Fruit fly (Drosophila melanogaster): Measurements from ENCODE around the gene CG7168.

Gene CG7168

dm6 chr3R:18245044-18245596 lies 19.2 kb upstream of the CG7168 start (continued):
- TF ChIP-seq rib (GFP tag; IDR thresholded peaks at IDR 0.05) (no peak), knrl (GFP tag; IDR thresholded peaks at IDR 0.05; ENCODE audit: partially characterized antibody) (no peak), sob (GFP tag; IDR thresholded peaks at IDR 0.05) (0 out of 2 replicates have a peak, but pooled peaks have one; percentile 6), tin (GFP tag; optimal IDR thresholded peaks at IDR 0.05) (no peak), luna (GFP tag; optimal IDR thresholded peaks at IDR 0.05) (no peak), ewg (GFP tag; optimal IDR thresholded peaks at IDR 0.05) (peak; percentile 53)

- TF ChIP-seq lab (GFP tag; optimal IDR thresholded peaks at IDR 0.05) (peak; percentile 8), ac (GFP tag; optimal IDR thresholded peaks at IDR 0.05) (no peak), CG16815 (GFP tag; optimal IDR thresholded peaks at IDR 0.05) (no peak), unc-4 (GFP tag; IDR thresholded peaks at IDR 0.05; ENCODE audit: partially characterized antibody) (peak; percentile 36), CG8765 (GFP tag; IDR thresholded peaks at IDR 0.05) (0 out of 2 replicates have a peak, but pooled peaks have one; percentile 38), Med (GFP tag) (peak; percentile 74), usp (GFP tag; optimal IDR thresholded peaks at IDR 0.05) (no peak), CG17912 (GFP tag; optimal IDR thresholded peaks at IDR 0.05) (no peak), ind (GFP tag; optimal IDR thresholded peaks at IDR 0.05) (no peak), CG11456 (GFP tag; IDR thresholded peaks at IDR 0.05) (0 out of 3 replicates have a peak, but pooled peaks have one; percentile 42), CG2120 (GFP tag; optimal IDR thresholded peaks at IDR 0.05) (peak; percentile 37), Doc2 (GFP tag; IDR thresholded peaks at IDR 0.05) (no peak), Asciz (GFP tag; optimal IDR thresholded peaks at IDR 0.05) (no peak), CG12236 (GFP tag; optimal IDR thresholded peaks at IDR 0.05) (no peak), CG9727 (GFP tag; optimal IDR thresholded peaks at IDR 0.05) (no peak), CG3726 (GFP tag; IDR thresholded peaks at IDR 0.05) (0 out of 3 replicates have a peak, but pooled peaks have one; percentile 19), CG15269 (tag; optimal IDR thresholded peaks at IDR 0.05) (peak; percentile 29), CG17361 (GFP tag; IDR thresholded peaks at IDR 0.05) (0 out of 3 replicates have a peak, but pooled peaks have one; percentile 31), ERR (GFP tag; optimal IDR thresholded peaks at IDR 0.05) (peak; percentile 69), dysf (GFP tag; IDR thresholded peaks at IDR 0.05) (peak; percentile 41; the same call in 1 of the 3 replicates), CG1832 (GFP tag; optimal IDR thresholded peaks at IDR 0.05) (peak; percentile 63), trh (GFP tag; optimal IDR thresholded peaks at IDR 0.05) (no peak), CG17385 (GFP tag; optimal IDR thresholded peaks at IDR 0.05) (no peak), CG5953 (GFP tag; IDR thresholded peaks at IDR 0.05) (0 out of 2 replicates have a peak, but pooled peaks have one; percentile 5), slbo (GFP tag; IDR thresholded peaks at IDR 0.05) (peak; percentile 13; the same call in 1 of the 2 replicates), lmd (GFP tag; IDR thresholded peaks at IDR 0.05) (peak; percentile 42; the same call in 1 of the 2 replicates), E2f2 (GFP tag; IDR thresholded peaks at IDR 0.05) (no peak), HmgZ (tag; optimal IDR thresholded peaks at IDR 0.05) (peak; percentile 46), CG18599 (GFP tag; optimal IDR thresholded peaks at IDR 0.05) (peak; percentile 17), yki (optimal IDR thresholded peaks at IDR 0.05) (peak; percentile 81), CG31224 (GFP tag; IDR thresholded peaks at IDR 0.05) (peak; percentile 91), CG3847 (GFP tag; IDR thresholded peaks at IDR 0.05) (peak; percentile 21; the same call in 1 of the 2 replicates), CG12659 (GFP tag; optimal IDR thresholded peaks at IDR 0.05) (peak; percentile 17), CG18476 (GFP tag; optimal IDR thresholded peaks at IDR 0.05) (no peak), CG8281 (tag; optimal IDR thresholded peaks at IDR 0.05) (peak; percentile 88), knrl (GFP tag; IDR thresholded peaks at IDR 0.05; ENCODE audit: partially characterized antibody) (no peak), zf30C (GFP tag; optimal IDR thresholded peaks at IDR 0.05) (no peak), ken (GFP tag; IDR thresholded peaks at IDR 0.05) (0 out of 3 replicates have a peak, but pooled peaks have one; percentile 25), Sin3A (optimal IDR thresholded peaks at IDR 0.05) (no peak), kay (GFP tag; optimal IDR thresholded peaks at IDR 0.05) (peak; percentile 55), CG13287 (GFP tag; IDR thresholded peaks at IDR 0.05; ENCODE audit: partially characterized antibody) (0 out of 2 replicates have a peak, but pooled peaks have one; percentile 29)
Measured at dm6 chr3R:18244171-18245043, 18.5 kb upstream of the CG7168 start.

All from whole organism, embryonic.